Worm (Caenorhabditis elegans): Measurements from ENCODE around the gene nhr-127.

DNA sequence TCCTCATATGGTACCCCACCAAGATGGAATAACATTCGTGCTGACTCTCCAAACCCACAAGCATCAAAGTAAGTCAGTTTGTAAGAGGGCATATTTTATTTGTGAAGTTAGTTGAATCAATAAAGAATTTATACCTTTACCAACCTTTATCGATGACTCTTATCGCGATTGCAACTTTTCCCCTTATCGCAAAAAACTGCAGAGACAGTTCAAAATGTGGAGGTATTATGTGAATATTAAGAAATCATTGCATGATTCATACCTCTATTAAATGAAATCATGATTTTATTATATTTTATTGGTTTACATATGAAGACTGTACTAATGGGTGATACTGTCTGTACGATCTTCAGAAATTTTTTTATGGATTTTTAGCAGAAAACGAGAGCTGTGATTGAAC, 27.6 kb upstream of the nhr-127 start, which contains the start of gene gst-22:
- TF ChIP-seq ceh-63 (GFP tag; optimal IDR thresholded peaks at IDR 0.05): no peak
- TF ChIP-seq fkh-10 (GFP tag; optimal IDR thresholded peaks at IDR 0.05): no peak
- no peak for TF ChIP-seq nhr-28 (tag; optimal IDR thresholded peaks at IDR 0.05)
- TF ChIP-seq lin-39 (tag; optimal IDR thresholded peaks at IDR 0.05): no peak
- TF ChIP-seq elt-3 (tag; optimal IDR thresholded peaks at IDR 0.05): no peak
- TF ChIP-seq lin-13 (GFP tag; optimal IDR thresholded peaks at IDR 0.05): no peak
- no peak for TF ChIP-seq snpc-4 (tag; optimal IDR thresholded peaks at IDR 0.05)
- no peak for TF ChIP-seq lin-15B (tag; optimal IDR thresholded peaks at IDR 0.05)
- no peak for TF ChIP-seq rnt-1 (tag; optimal IDR thresholded peaks at IDR 0.05)
- no peak for TF ChIP-seq ztf-4 (tag; optimal IDR thresholded peaks at IDR 0.05)
- no peak for TF ChIP-seq ama-1 (optimal IDR thresholded peaks at IDR 0.05)

Data from whole organism, L1 larva.